Fruit fly (Drosophila melanogaster) S2 (cell line): ENCODE measurements around the gene CG16734.

ENCODE experiments used
- CG8478 ChIP-seq: fragments of >200 bp; optimal IDR thresholded peaks from 2 replicates; lab custom pipeline; 2018
- CTCF ChIP-seq, 2 experiments: fragments of >200 bp; optimal IDR thresholded peaks; 2 replicates each; lab custom pipeline; 2018

DNA sequence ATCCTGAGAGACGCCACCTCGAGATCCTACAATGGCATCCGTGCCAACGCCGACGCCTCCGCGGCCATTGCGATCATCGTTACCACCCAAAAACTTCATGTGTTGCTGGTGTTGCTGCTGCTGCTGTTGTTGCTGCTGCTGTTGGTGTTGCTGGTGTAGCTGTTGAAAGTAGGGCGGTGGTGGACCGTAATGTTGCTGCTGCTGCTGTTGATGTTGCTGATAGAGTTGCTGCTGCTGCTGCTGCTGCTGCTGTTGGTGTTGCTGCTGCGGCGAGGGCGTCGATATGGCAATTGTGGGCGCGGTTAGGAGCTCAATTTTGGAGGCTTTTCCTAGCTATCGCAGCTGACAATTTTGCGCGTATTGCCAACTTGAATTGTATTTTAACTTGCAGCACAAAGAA lies 21.1 kb upstream of the CG16734 start:
- TF ChIP-seq CTCF (optimal IDR thresholded peaks at IDR 0.05; lab: Kevin White, UChicago) (no peak), CG8478 (lab: Kevin White, UChicago) (no peak)
